Fruit fly (Drosophila melanogaster): Measurements from ENCODE around the gene Shab.

The Shab gene

dm6 chr3L:2980856-2981255 lies 86.0 kb downstream of the Shab start, which contains the start of gene CPT2:
Gene CPT2, plus strand, starts transcription at chr3L:2981022.
- TF ChIP-seq tgo (GFP tag; IDR thresholded peaks at IDR 0.05) (no peak), Ets97D (GFP tag; optimal IDR thresholded peaks at IDR 0.05) (no peak), NfI (GFP tag; optimal IDR thresholded peaks at IDR 0.05) (no peak), CG12071 (GFP tag; optimal IDR thresholded peaks at IDR 0.05) (no peak), zen2 (GFP tag; IDR thresholded peaks at IDR 0.05; ENCODE audit: partially characterized antibody) (peak; percentile 89), CG2129 (GFP tag; IDR thresholded peaks at IDR 0.05; ENCODE audit: partially characterized antibody) (peak; percentile 55; the same call in 1 of the 2 replicates), ro (GFP tag; IDR thresholded peaks at IDR 0.05) (no peak), CG17328 (GFP tag; IDR thresholded peaks at IDR 0.05) (no peak), D (optimal IDR thresholded peaks at IDR 0.05) (no peak), D (GFP tag; optimal IDR thresholded peaks at IDR 0.05) (no peak), crp (GFP tag; optimal IDR thresholded peaks at IDR 0.05) (peak; percentile 55 to 92), CG15514 (GFP tag; optimal IDR thresholded peaks at IDR 0.05) (peak; percentile 76), Poxn (GFP tag; IDR thresholded peaks at IDR 0.05) (no peak), CG42726 (GFP tag; IDR thresholded peaks at IDR 0.05; ENCODE audit: partially characterized antibody) (peak; percentile 38; the same call in 1 of the 2 replicates), Aef1 (GFP tag; IDR thresholded peaks at IDR 0.05) (0 out of 3 replicates have a peak, but pooled peaks have one; percentile 15), Antp (GFP tag; optimal IDR thresholded peaks at IDR 0.05) (no peak), grn (GFP tag; optimal IDR thresholded peaks at IDR 0.05) (no peak), CG34422 (GFP tag; IDR thresholded peaks at IDR 0.05) (peak; percentile 21; the same call in 1 of the 3 replicates), CG16813 (GFP tag; IDR thresholded peaks at IDR 0.05; ENCODE audit: partially characterized antibody) (peak; percentile 52; the same call in 2 of the 3 replicates), CG17612 (GFP tag; IDR thresholded peaks at IDR 0.05) (no peak), CG2116 (GFP tag; optimal IDR thresholded peaks at IDR 0.05) (no peak), CG15269 (tag; optimal IDR thresholded peaks at IDR 0.05) (no peak), pzg (GFP tag; optimal IDR thresholded peaks at IDR 0.05) (peak; percentile 44), CG33213 (GFP tag; optimal IDR thresholded peaks at IDR 0.05) (no peak), HLH4C (GFP tag; IDR thresholded peaks at IDR 0.05; ENCODE audit: partially characterized antibody) (peak; percentile 61), knrl (GFP tag; IDR thresholded peaks at IDR 0.05; ENCODE audit: partially characterized antibody) (peak; percentile 47; the same call in 1 of the 3 replicates), repo (GFP tag; optimal IDR thresholded peaks at IDR 0.05) (no peak), tna (GFP tag; IDR thresholded peaks at IDR 0.05; ENCODE audit: partially characterized antibody) (peak; percentile 52; the same call in 1 of the 2 replicates), da (GFP tag; optimal IDR thresholded peaks at IDR 0.05) (no peak), CG11093 (GFP tag; IDR thresholded peaks at IDR 0.05) (no peak), CG2712 (tag; optimal IDR thresholded peaks at IDR 0.05) (no peak), Doc3 (GFP tag; IDR thresholded peaks at IDR 0.05; ENCODE audit: partially characterized antibody) (peak; percentile 92), CG6683 (GFP tag; optimal IDR thresholded peaks at IDR 0.05) (no peak), Rfx (GFP tag; IDR thresholded peaks at IDR 0.05) (no peak), ttk (GFP tag; IDR thresholded peaks at IDR 0.05) (no peak), stwl (tag; optimal IDR thresholded peaks at IDR 0.05) (peak; percentile 51), CG32772 (GFP tag; IDR thresholded peaks at IDR 0.05) (no peak), E2f2 (GFP tag; IDR thresholded peaks at IDR 0.05) (peak; percentile 90), BEAF-32 (GFP tag; optimal IDR thresholded peaks at IDR 0.05) (peak; percentile 63), hbn (GFP tag; IDR thresholded peaks at IDR 0.05; ENCODE audit: partially characterized antibody) (peak; percentile 75), Dll (GFP tag; IDR thresholded peaks at IDR 0.05; ENCODE audit: partially characterized antibody) (peak; percentile 82), pb (GFP tag; optimal IDR thresholded peaks at IDR 0.05) (no peak), sna (GFP tag; IDR thresholded peaks at IDR 0.05; ENCODE audit: partially characterized antibody) (peak; percentile 68; the same call in 1 of the 2 replicates), Dref (GFP tag; IDR thresholded peaks at IDR 0.05) (peak; percentile 53), run (tag; optimal IDR thresholded peaks at IDR 0.05) (no peak), abd-A (tag; optimal IDR thresholded peaks at IDR 0.05) (no peak), pho (GFP tag; optimal IDR thresholded peaks at IDR 0.05) (no peak), Bgb (GFP tag; IDR thresholded peaks at IDR 0.05; ENCODE audit: partially characterized antibody) (peak; percentile 70), unc-4 (GFP tag; IDR thresholded peaks at IDR 0.05; ENCODE audit: partially characterized antibody) (peak; percentile 62)

All from whole organism, embryonic.